Fruit fly (Drosophila melanogaster) whole organism, wandering third instar larva: Measurements from ENCODE around the gene CG34129.

ENCODE experiments used
- CG9705 ChIP-seq: fragments of 200-800 bp; sonication (Bioruptor generic); optimal IDR thresholded peaks from 2 replicates; lab custom pipeline; 2018; ENCODE audit warnings: missing biosample characterization, mild to moderate bottlenecking, missing genetic modification characterization
- CrebA ChIP-seq: fragments of 200-800 bp; sonication (Bioruptor generic); optimal IDR thresholded peaks from 2 replicates; lab custom pipeline; 2016; ENCODE audit warnings: missing biosample characterization, mild to moderate bottlenecking, missing genetic modification characterization, borderline replicate concordance
- Dfd ChIP-seq: fragments of >200 bp; optimal IDR thresholded peaks from 2 replicates; lab custom pipeline; 2017; ENCODE audit warnings: missing biosample characterization, missing genetic modification characterization
- Hnf4 ChIP-seq: fragments of 200-800 bp; sonication (Bioruptor generic); optimal IDR thresholded peaks from 2 replicates; lab custom pipeline; 2016; ENCODE audit warnings: missing biosample characterization, mild to moderate bottlenecking, missing genetic modification characterization
- Hr78 ChIP-seq: fragments of >200 bp; optimal IDR thresholded peaks from 2 replicates; lab custom pipeline; 2017; ENCODE audit warnings: missing biosample characterization, missing genetic modification characterization
- Mio ChIP-seq: sonication (Bioruptor generic); optimal IDR thresholded peaks from 2 replicates; lab custom pipeline; 2016; ENCODE audit warnings: missing biosample characterization, missing genetic modification characterization
- Myc ChIP-seq: fragments of >200 bp; optimal IDR thresholded peaks from 2 replicates; lab custom pipeline; 2017
- N ChIP-seq: fragments of >200 bp; optimal IDR thresholded peaks from 2 replicates; lab custom pipeline; 2018; ENCODE audit warnings: missing biosample characterization, missing external identifiers, missing genetic modification characterization
- Sp1 ChIP-seq: fragments of 200-800 bp; sonication (Bioruptor generic); optimal IDR thresholded peaks from 3 replicates; lab custom pipeline; 2019; ENCODE audit warnings: missing biosample characterization, mild to moderate bottlenecking, missing genetic modification characterization, moderate library complexity
- br ChIP-seq: fragments of 200-800 bp; sonication (Bioruptor generic); optimal IDR thresholded peaks from 2 replicates; lab custom pipeline; 2016; ENCODE audit warnings: missing biosample characterization, missing genetic modification characterization
- dsf ChIP-seq: sonication (Bioruptor generic); optimal IDR thresholded peaks from 2 replicates; lab custom pipeline; 2016; ENCODE audit warnings: missing biosample characterization, missing genetic modification characterization, borderline replicate concordance
- fru ChIP-seq: fragments of 200-800 bp; sonication (Bioruptor generic); optimal IDR thresholded peaks from 3 replicates; lab custom pipeline; 2016; ENCODE audit warnings: missing biosample characterization, mild to moderate bottlenecking, missing genetic modification characterization
- h ChIP-seq: fragments of 200-800 bp; sonication (Bioruptor generic); optimal IDR thresholded peaks from 3 replicates; lab custom pipeline; 2016; ENCODE audit warnings: missing biosample characterization, mild to moderate bottlenecking, missing genetic modification characterization
- psq ChIP-seq: fragments of 200-800 bp; sonication (Bioruptor generic); optimal IDR thresholded peaks from 3 replicates; lab custom pipeline; 2017; ENCODE audit warnings: missing biosample characterization, mild to moderate bottlenecking, missing genetic modification characterization, moderate library complexity

- TF ChIP-seq h (GFP tag; lab: Kevin White, UChicago) (no peak), fru (GFP tag; lab: Kevin White, UChicago) (no peak), Hnf4 (no peak), psq (GFP tag; lab: Kevin White, UChicago) (no peak), CG9705 (GFP tag; lab: Kevin White, UChicago) (no peak), br (GFP tag; lab: Kevin White, UChicago) (no peak), N (GFP tag; lab: Kevin White, UChicago) (no peak), Sp1 (GFP tag; lab: Kevin White, UChicago) (no peak), Hr78 (GFP tag; lab: Kevin White, UChicago) (no peak), dsf (GFP tag; lab: Kevin White, UChicago) (no peak), CrebA (GFP tag; lab: Kevin White, UChicago) (no peak), Dfd (GFP tag; lab: Kevin White, UChicago) (no peak), Myc (no peak), Mio (GFP tag; lab: Kevin White, UChicago) (no peak)
Measured at dm6 chr3R:26170644-26171043, 20.4 kb downstream of the CG34129 start, which contains the start of gene CG31323.
